Fruit fly (Drosophila melanogaster) whole organism, embryonic: Measurements from ENCODE around the gene Uba4.

Experiments
- ATbp ChIP-seq: fragments of 200-800 bp; sonication (Bioruptor generic); optimal IDR thresholded peaks from 2 replicates; lab custom pipeline; 2017; ENCODE audit warnings: missing biosample characterization, mild to moderate bottlenecking, missing genetic modification characterization, missing genetic modification reagents
- Bgb ChIP-seq: fragments of 200-800 bp; sonication (Bioruptor generic); IDR thresholded peaks from 2 replicates; pipeline ENCODE4 v1.3.6; 2022; ENCODE audit warnings: missing biosample characterization, missing genetic modification characterization; ENCODE audit not compliant: partially characterized antibody
- CG1024 ChIP-seq: fragments of 200-800 bp; sonication (Bioruptor generic); IDR thresholded peaks from 2 replicates; pipeline ENCODE4 v1.3.6; 2022; ENCODE audit warnings: missing biosample characterization, missing genetic modification characterization
- CG10654 ChIP-seq: fragments of 200-800 bp; sonication (Bioruptor generic); optimal IDR thresholded peaks from 2 replicates; lab custom pipeline; 2016; ENCODE audit warnings: missing biosample characterization, missing genetic modification characterization
- CG11560 ChIP-seq: fragments of 200-800 bp; sonication (Bioruptor generic); IDR thresholded peaks from 3 replicates; pipeline ENCODE4 v1.3.6; 2022; ENCODE audit warnings: missing biosample characterization, missing genetic modification characterization
- CG13123 ChIP-seq: fragments of 200-800 bp; sonication (Bioruptor generic); optimal IDR thresholded peaks from 2 replicates; lab custom pipeline; 2016; ENCODE audit warnings: missing biosample characterization, missing genetic modification characterization
- CG13287 ChIP-seq: fragments of 200-800 bp; sonication (Bioruptor generic); IDR thresholded peaks from 2 replicates; pipeline ENCODE4 v1.3.6; 2022; ENCODE audit warnings: missing biosample characterization, missing genetic modification characterization; ENCODE audit not compliant: partially characterized antibody
- CG13296 ChIP-seq: fragments of 200-800 bp; sonication (Bioruptor generic); optimal IDR thresholded peaks from 3 replicates; lab custom pipeline; 2018; ENCODE audit warnings: missing biosample characterization, mild to moderate bottlenecking, missing genetic modification characterization
- CG13424 ChIP-seq: fragments of 200-800 bp; sonication (Bioruptor generic); optimal IDR thresholded peaks from 2 replicates; lab custom pipeline; 2019; ENCODE audit warnings: missing biosample characterization, mild to moderate bottlenecking, missing genetic modification characterization, moderate library complexity
- CG14050 ChIP-seq: fragments of 200-800 bp; sonication (Bioruptor generic); IDR thresholded peaks from 3 replicates; pipeline ENCODE4 v1.3.6; 2022; ENCODE audit warnings: missing biosample characterization, missing genetic modification characterization
- CG14667 ChIP-seq: fragments of 200-800 bp; sonication (Bioruptor generic); IDR thresholded peaks from 2 replicates; pipeline ENCODE4 v1.3.6; 2022; ENCODE audit warnings: missing biosample characterization, missing genetic modification characterization
- CG15479 ChIP-seq: fragments of 200-800 bp; sonication (Bioruptor generic); optimal IDR thresholded peaks from 3 replicates; lab custom pipeline; 2019; ENCODE audit warnings: missing biosample characterization, mild to moderate bottlenecking, missing genetic modification characterization, moderate library complexity
- CG16815 ChIP-seq: fragments of 200-800 bp; sonication (Bioruptor generic); optimal IDR thresholded peaks from 3 replicates; lab custom pipeline; 2017; ENCODE audit warnings: missing biosample characterization, mild to moderate bottlenecking, missing genetic modification characterization
- CG17385 ChIP-seq: fragments of 200-800 bp; sonication (Bioruptor generic); optimal IDR thresholded peaks from 3 replicates; lab custom pipeline; 2018; ENCODE audit warnings: missing biosample characterization, mild to moderate bottlenecking, missing genetic modification characterization
- CG17829 ChIP-seq: fragments of 200-800 bp; optimal IDR thresholded peaks from 2 replicates; lab custom pipeline; 2019; ENCODE audit warnings: missing biosample characterization, mild to moderate bottlenecking, missing genetic modification characterization, moderate library complexity
- CG30020 ChIP-seq: fragments of 200-800 bp; optimal IDR thresholded peaks from 2 replicates; lab custom pipeline; 2019; ENCODE audit warnings: missing biosample characterization, mild to moderate bottlenecking, missing genetic modification characterization, moderate library complexity
- CG33213 ChIP-seq: fragments of 200-800 bp; sonication (Bioruptor generic); optimal IDR thresholded peaks from 3 replicates; lab custom pipeline; 2016; ENCODE audit warnings: missing biosample characterization, missing genetic modification characterization
- CG3847 ChIP-seq: fragments of 200-800 bp; sonication (Bioruptor generic); IDR thresholded peaks from 2 replicates; pipeline ENCODE4 v1.3.6; 2022; ENCODE audit warnings: missing biosample characterization, missing genetic modification characterization
- CG3995 ChIP-seq: fragments of 200-800 bp; sonication (Bioruptor generic); optimal IDR thresholded peaks from 3 replicates; lab custom pipeline; 2016; ENCODE audit warnings: missing biosample characterization, missing genetic modification characterization
- CG42726 ChIP-seq: fragments of 200-800 bp; sonication (Bioruptor generic); IDR thresholded peaks from 2 replicates; pipeline ENCODE4 v1.3.6; 2022; ENCODE audit warnings: missing biosample characterization, missing genetic modification characterization; ENCODE audit not compliant: partially characterized antibody
- CG4707 ChIP-seq: fragments of 200-800 bp; sonication (Bioruptor generic); optimal IDR thresholded peaks from 2 replicates; lab custom pipeline; 2018; ENCODE audit warnings: missing biosample characterization, mild to moderate bottlenecking, missing genetic modification characterization, moderate library complexity
- CG4820 ChIP-seq: fragments of 200-800 bp; sonication (Bioruptor generic); optimal IDR thresholded peaks from 3 replicates; lab custom pipeline; 2016; ENCODE audit warnings: missing biosample characterization, missing genetic modification characterization
- CG5245 ChIP-seq: fragments of 200-800 bp; sonication (Bioruptor generic); optimal IDR thresholded peaks from 3 replicates; lab custom pipeline; 2016; ENCODE audit warnings: missing biosample characterization, missing genetic modification characterization
- CG6689 ChIP-seq: fragments of 200-800 bp; sonication (Bioruptor generic); IDR thresholded peaks from 2 replicates; pipeline ENCODE4 v1.3.6; 2022; ENCODE audit warnings: missing biosample characterization, missing genetic modification characterization
- CG6791 ChIP-seq: fragments of 200-800 bp; sonication (Bioruptor generic); IDR thresholded peaks from 3 replicates; pipeline ENCODE4 v1.3.6; 2022; ENCODE audit warnings: missing biosample characterization, missing genetic modification characterization; ENCODE audit not compliant: partially characterized antibody
- CG7372 ChIP-seq: fragments of 200-800 bp; sonication (Bioruptor generic); IDR thresholded peaks from 2 replicates; pipeline ENCODE4 v1.3.6; 2022; ENCODE audit warnings: missing biosample characterization, missing genetic modification characterization
- CG8290 ChIP-seq, 3 experiments: fragments of 200-800 bp; sonication (Bioruptor generic); optimal IDR thresholded peaks; 2 replicates each; lab custom pipeline; 2016 to 2019; ENCODE audit warnings: missing biosample characterization in 3 of 3, missing genetic modification characterization in 3 of 3, mild to moderate bottlenecking in 2 of 3, moderate library complexity in 1 of 3
- Camta ChIP-seq: fragments of 200-800 bp; sonication (Bioruptor generic); optimal IDR thresholded peaks from 2 replicates; lab custom pipeline; 2016; ENCODE audit warnings: missing biosample characterization, missing genetic modification characterization
- Chrac-16 ChIP-seq: fragments of 200-800 bp; sonication (Bioruptor generic); optimal IDR thresholded peaks from 3 replicates; lab custom pipeline; 2016; ENCODE audit warnings: missing biosample characterization, missing genetic modification characterization
- CoRest ChIP-seq: fragments of 200-800 bp; sonication (Bioruptor generic); optimal IDR thresholded peaks from 3 replicates; lab custom pipeline; 2018; ENCODE audit warnings: missing biosample characterization, mild to moderate bottlenecking, missing genetic modification characterization, moderate library complexity
- Dbx ChIP-seq: fragments of 200-800 bp; sonication (Bioruptor generic); IDR thresholded peaks from 3 replicates; pipeline ENCODE4 v1.3.6; 2022; ENCODE audit warnings: missing biosample characterization, missing genetic modification characterization
- Doc3 ChIP-seq: fragments of 200-800 bp; sonication (Bioruptor generic); IDR thresholded peaks from 3 replicates; pipeline ENCODE4 v1.3.6; 2022; ENCODE audit warnings: missing biosample characterization, missing genetic modification characterization; ENCODE audit not compliant: partially characterized antibody
- Hsf ChIP-seq: fragments of 200-800 bp; sonication (Bioruptor generic); optimal IDR thresholded peaks from 3 replicates; lab custom pipeline; 2016; ENCODE audit warnings: missing biosample characterization, missing genetic modification characterization
- Jarid2 ChIP-seq: fragments of 200-800 bp; sonication (Bioruptor generic); optimal IDR thresholded peaks from 3 replicates; lab custom pipeline; 2017; ENCODE audit warnings: mild to moderate bottlenecking, missing biosample characterization, missing genetic modification reagents, missing genetic modification characterization
- Max ChIP-seq: fragments of 200-800 bp; sonication (Bioruptor generic); optimal IDR thresholded peaks from 2 replicates; lab custom pipeline; 2016; ENCODE audit warnings: missing biosample characterization, mild to moderate bottlenecking, missing genetic modification characterization
- Opbp ChIP-seq: fragments of 200-800 bp; sonication (Bioruptor generic); IDR thresholded peaks from 3 replicates; pipeline ENCODE4 v1.3.6; 2022; ENCODE audit warnings: missing biosample characterization, missing genetic modification characterization; ENCODE audit not compliant: partially characterized antibody
- ap ChIP-seq: fragments of 200-800 bp; sonication (Bioruptor generic); IDR thresholded peaks from 2 replicates; pipeline ENCODE4 v1.3.6; 2022; ENCODE audit warnings: missing biosample characterization, missing genetic modification characterization
- ase ChIP-seq: fragments of 200-800 bp; sonication (Bioruptor generic); IDR thresholded peaks from 3 replicates; pipeline ENCODE4 v1.3.6; 2022; ENCODE audit warnings: missing biosample characterization, missing genetic modification characterization
- ato ChIP-seq: fragments of 200-800 bp; sonication (Bioruptor generic); IDR thresholded peaks from 2 replicates; pipeline ENCODE4 v1.3.6; 2022; ENCODE audit warnings: missing biosample characterization, missing genetic modification characterization; ENCODE audit not compliant: partially characterized antibody
- br ChIP-seq: fragments of >200 bp; optimal IDR thresholded peaks from 2 replicates; lab custom pipeline; 2017
- danr ChIP-seq: fragments of 200-800 bp; sonication (Bioruptor generic); IDR thresholded peaks from 2 replicates; pipeline ENCODE4 v1.3.6; 2022; ENCODE audit warnings: missing biosample characterization, missing genetic modification characterization
- dysf ChIP-seq: fragments of 200-800 bp; sonication (Bioruptor generic); IDR thresholded peaks from 3 replicates; pipeline ENCODE4 v1.3.6; 2022; ENCODE audit warnings: missing biosample characterization, missing genetic modification characterization
- fu2 ChIP-seq: fragments of 200-800 bp; sonication (Bioruptor generic); optimal IDR thresholded peaks from 2 replicates; lab custom pipeline; 2016; ENCODE audit warnings: missing biosample characterization, missing genetic modification characterization
- inv ChIP-seq: fragments of 200-800 bp; sonication (Bioruptor generic); IDR thresholded peaks from 2 replicates; pipeline ENCODE4 v1.3.6; 2022; ENCODE audit warnings: missing biosample characterization, missing genetic modification characterization; ENCODE audit not compliant: partially characterized antibody
- knrl ChIP-seq: fragments of 200-800 bp; sonication (Bioruptor generic); IDR thresholded peaks from 3 replicates; pipeline ENCODE4 v1.3.6; 2022; ENCODE audit warnings: missing biosample characterization, missing genetic modification characterization; ENCODE audit not compliant: partially characterized antibody
- lilli ChIP-seq: fragments of 200-800 bp; sonication (Bioruptor generic); optimal IDR thresholded peaks from 3 replicates; lab custom pipeline; 2016; ENCODE audit warnings: missing biosample characterization, missing genetic modification characterization
- mld ChIP-seq: fragments of 200-800 bp; sonication (Bioruptor generic); IDR thresholded peaks from 3 replicates; pipeline ENCODE4 v1.3.6; 2022; ENCODE audit warnings: missing biosample characterization, missing genetic modification characterization; ENCODE audit not compliant: partially characterized antibody
- salm ChIP-seq: fragments of 200-800 bp; sonication (Bioruptor generic); optimal IDR thresholded peaks from 2 replicates; lab custom pipeline; 2018; ENCODE audit warnings: missing biosample characterization, mild to moderate bottlenecking, missing genetic modification characterization
- sisA ChIP-seq: fragments of 200-800 bp; sonication (Bioruptor generic); IDR thresholded peaks from 2 replicates; pipeline ENCODE4 v1.3.6; 2022; ENCODE audit warnings: missing biosample characterization, missing genetic modification characterization
- stc ChIP-seq: fragments of 200-800 bp; sonication (Bioruptor generic); IDR thresholded peaks from 2 replicates; pipeline ENCODE4 v1.3.6; 2022; ENCODE audit warnings: missing biosample characterization, missing genetic modification characterization
- wek ChIP-seq: fragments of 200-800 bp; sonication (Bioruptor generic); optimal IDR thresholded peaks from 3 replicates; lab custom pipeline; 2018; ENCODE audit warnings: missing biosample characterization, mild to moderate bottlenecking, missing genetic modification characterization, moderate library complexity

The Uba4 gene

dm6 chr2L:8481623-8482424 lies 35.4 kb upstream of the Uba4 start, which contains the start of gene CG43796 (continued):
- TF ChIP-seq stc (GFP tag; lab: Robert Waterston, UW) = no peak
- no peak for TF ChIP-seq CG13296 (GFP tag; lab: Kevin White, UChicago)
- TF ChIP-seq CG5245 = no peak
- TF ChIP-seq sisA = no peak
- peak; percentile 76; the same call in 2 of the 3 replicates for TF ChIP-seq mld
- peak; percentile 73; the same call in 2 of the 3 replicates for TF ChIP-seq Opbp (GFP tag; lab: Robert Waterston, UW)
- no peak for TF ChIP-seq Chrac-16
- no peak for TF ChIP-seq CG6689 (GFP tag; lab: Robert Waterston, UW)
- no peak for TF ChIP-seq Jarid2 (GFP tag; lab: Kevin White, UChicago)
- no peak for TF ChIP-seq danr (GFP tag; lab: Robert Waterston, UW)
- peak; percentile 87 for TF ChIP-seq CG6791 (GFP tag; lab: Robert Waterston, UW)
- no peak for TF ChIP-seq CG14667
- TF ChIP-seq ATbp = no peak
- no peak for TF ChIP-seq CG14050
- TF ChIP-seq inv (GFP tag; lab: Robert Waterston, UW) = peak; percentile 43; the same call in 1 of the 2 replicates
- TF ChIP-seq CG15479 (GFP tag; lab: Kevin White, UChicago) = peak; percentile 54
- TF ChIP-seq Bgb (GFP tag; lab: Robert Waterston, UW) = peak; percentile 68
- TF ChIP-seq salm (tag; lab: Kevin White, UChicago) = no peak
- no peak for TF ChIP-seq CG10654
- TF ChIP-seq knrl (GFP tag; lab: Robert Waterston, UW) = peak; percentile 51; the same call in 1 of the 3 replicates
- no peak for TF ChIP-seq br (lab: Kevin White, UChicago)
- no peak for TF ChIP-seq ap (GFP tag; lab: Robert Waterston, UW)
- TF ChIP-seq CG30020 = no peak
- TF ChIP-seq Camta (GFP tag; lab: Kevin White, UChicago) = no peak
- no peak for TF ChIP-seq CG3995 (GFP tag; lab: Kevin White, UChicago)
- TF ChIP-seq CG16815 = no peak
- TF ChIP-seq Dbx (GFP tag; lab: Robert Waterston, UW) = no peak
- TF ChIP-seq CoRest (tag; lab: Kevin White, UChicago) = no peak
- no peak for TF ChIP-seq CG13123 (GFP tag; lab: Kevin White, UChicago)
- TF ChIP-seq fu2 (GFP tag; lab: Kevin White, UChicago) = no peak
- peak; percentile 13; the same call in 1 of the 2 replicates for TF ChIP-seq CG13287 (GFP tag; lab: Robert Waterston, UW)
- TF ChIP-seq ato (GFP tag; lab: Robert Waterston, UW) = peak; percentile 47
- TF ChIP-seq CG42726 (GFP tag; lab: Robert Waterston, UW) = peak; percentile 41
- no peak for TF ChIP-seq CG3847 (GFP tag; lab: Robert Waterston, UW)
- no peak for TF ChIP-seq ase
- TF ChIP-seq CG13424 = no peak
- TF ChIP-seq lilli (GFP tag; lab: Kevin White, UChicago) = no peak
- TF ChIP-seq dysf (GFP tag; lab: Robert Waterston, UW) = no peak

- TF ChIP-seq Doc3 (GFP tag; lab: Robert Waterston, UW) = peak; percentile 22; the same call in 1 of the 3 replicates
- no peak for TF ChIP-seq CG8290 (GFP tag; optimal IDR thresholded peaks at IDR 0.05; lab: Kevin White, UChicago)
- no peak for TF ChIP-seq CG8290 (tag; optimal IDR thresholded peaks at IDR 0.05; lab: Kevin White, UChicago)
- TF ChIP-seq CG11560 = no peak
- TF ChIP-seq CG17829 (tag; lab: Kevin White, UChicago) = peak; percentile 6
- no peak for TF ChIP-seq CG4820 (GFP tag; lab: Kevin White, UChicago)
- no peak for TF ChIP-seq CG7372 (GFP tag; lab: Robert Waterston, UW)
- TF ChIP-seq wek (GFP tag; lab: Kevin White, UChicago) = no peak
- TF ChIP-seq CG17385 (GFP tag; lab: Kevin White, UChicago) = no peak
- no peak for TF ChIP-seq Hsf (GFP tag; lab: Kevin White, UChicago)
- peak; percentile 7 for TF ChIP-seq CG33213 (GFP tag; lab: Kevin White, UChicago)
- TF ChIP-seq CG4707 (GFP tag; lab: Kevin White, UChicago) = no peak
- no peak for TF ChIP-seq CG1024 (GFP tag; lab: Robert Waterston, UW)
- no peak for TF ChIP-seq Max
These were observed 31.6 kb upstream of the Uba4 start for dm6 chr2L:8485562-8485961.
